Worm (Caenorhabditis elegans): ENCODE measurements around the gene T19D12.2.

Gene T19D12.2

ce11 chrII:6708980-6709379 lies 47.8 kb downstream of the T19D12.2 start (continued):
- no peak for TF ChIP-seq gei-8 (GFP tag; optimal IDR thresholded peaks at IDR 0.05)
- no peak for TF ChIP-seq duxl-1 (tag; optimal IDR thresholded peaks at IDR 0.05; ENCODE audit: poor library complexity)
- TF ChIP-seq fkh-10 (GFP tag; optimal IDR thresholded peaks at IDR 0.05) = no peak
- no peak for TF ChIP-seq dve-1 (tag; optimal IDR thresholded peaks at IDR 0.05; ENCODE audit: insufficient read depth)
- peak; percentile 54 for TF ChIP-seq hmg-1.1 (GFP tag; IDR thresholded peaks at IDR 0.05)

- TF ChIP-seq ceh-82 (tag; optimal IDR thresholded peaks at IDR 0.05) (no peak), php-3 (GFP tag; IDR thresholded peaks at IDR 0.05) (no peak), ces-1 (GFP tag; optimal IDR thresholded peaks at IDR 0.05) (peak; percentile 49), egl-27 (tag; optimal IDR thresholded peaks at IDR 0.05) (no peak), zip-11 (GFP tag; IDR thresholded peaks at IDR 0.05) (no peak), mxl-2 (GFP tag; conservative IDR thresholded peaks at IDR 0.05) (no peak), lin-39 (tag; optimal IDR thresholded peaks at IDR 0.05) (no peak), daf-16 (GFP tag; optimal IDR thresholded peaks at IDR 0.05) (no peak), daf-16 (tag; optimal IDR thresholded peaks at IDR 0.05) (no peak), R02D3.7 (tag; optimal IDR thresholded peaks at IDR 0.05) (no peak), Y5F2A.4 (GFP tag; optimal IDR thresholded peaks at IDR 0.05) (no peak), mdl-1 (tag; optimal IDR thresholded peaks at IDR 0.05) (no peak), fkh-10 (GFP tag; optimal IDR thresholded peaks at IDR 0.05) (peak; percentile 69), lsy-2 (tag; optimal IDR thresholded peaks at IDR 0.05) (no peak), D1046.2 (GFP tag; IDR thresholded peaks at IDR 0.05) (no peak), snpc-4 (tag; optimal IDR thresholded peaks at IDR 0.05) (no peak), Y48G9A.11 (GFP tag; IDR thresholded peaks at IDR 0.05) (no peak), ctbp-1 (GFP tag; IDR thresholded peaks at IDR 0.05) (peak; percentile 59; the same call in 1 of the 2 replicates), mxl-3 (GFP tag; optimal IDR thresholded peaks at IDR 0.05) (no peak), lin-38 (GFP tag; IDR thresholded peaks at IDR 0.05) (no peak), F44E2.7 (GFP tag; IDR thresholded peaks at IDR 0.05) (no peak), dmd-9 (GFP tag; IDR thresholded peaks at IDR 0.05) (no peak), ceh-44 (GFP tag; IDR thresholded peaks at IDR 0.05) (no peak), dpl-1 (GFP tag; optimal IDR thresholded peaks at IDR 0.05) (no peak), gei-8 (GFP tag; optimal IDR thresholded peaks at IDR 0.05) (no peak), nhr-28 (tag; optimal IDR thresholded peaks at IDR 0.05) (no peak), F49E8.2 (tag; optimal IDR thresholded peaks at IDR 0.05; ENCODE audit: borderline replicate concordance) (no peak), F10B5.3 (tag; optimal IDR thresholded peaks at IDR 0.05) (no peak)
Measured at ce11 chrII:6709680-6710079, 48.5 kb downstream of the T19D12.2 start.

ce11 chrII:6710596-6710995 lies 49.5 kb downstream of the T19D12.2 start:
- TF ChIP-seq spr-1 (tag; optimal IDR thresholded peaks at IDR 0.05) (no peak), ZK337.2 (GFP tag; IDR thresholded peaks at IDR 0.05) (no peak), egl-43 (GFP tag; IDR thresholded peaks at IDR 0.05) (0 out of 2 replicates have a peak, but pooled peaks have one; percentile 3), ceh-28 (tag; optimal IDR thresholded peaks at IDR 0.05) (no peak), F10B5.3 (tag; optimal IDR thresholded peaks at IDR 0.05) (no peak), set-16 (GFP tag; IDR thresholded peaks at IDR 0.05) (peak; percentile 74; the same call in 1 of the 2 replicates), vab-7 (GFP tag; IDR thresholded peaks at IDR 0.05) (no peak), aha-1 (tag) (peak; percentile 11)
